Worm (Caenorhabditis elegans) whole organism, L4/young adult: ENCODE data around the gene F15E6.6.

Experiments used
- dao-5 ChIP-seq: sonication (generic microtip); optimal IDR thresholded peaks from 2 replicates; lab custom pipeline; 2016; ENCODE audit warnings: missing genotype, missing genetic modification characterization, moderate library complexity, missing compliant biosample characterization
- him-1 ChIP-seq: sonication (generic microtip); optimal IDR thresholded peaks from 2 replicates; lab custom pipeline; 2016; ENCODE audit warnings: missing genotype, missing genetic modification reagents, missing genetic modification characterization, missing compliant biosample characterization

DNA sequence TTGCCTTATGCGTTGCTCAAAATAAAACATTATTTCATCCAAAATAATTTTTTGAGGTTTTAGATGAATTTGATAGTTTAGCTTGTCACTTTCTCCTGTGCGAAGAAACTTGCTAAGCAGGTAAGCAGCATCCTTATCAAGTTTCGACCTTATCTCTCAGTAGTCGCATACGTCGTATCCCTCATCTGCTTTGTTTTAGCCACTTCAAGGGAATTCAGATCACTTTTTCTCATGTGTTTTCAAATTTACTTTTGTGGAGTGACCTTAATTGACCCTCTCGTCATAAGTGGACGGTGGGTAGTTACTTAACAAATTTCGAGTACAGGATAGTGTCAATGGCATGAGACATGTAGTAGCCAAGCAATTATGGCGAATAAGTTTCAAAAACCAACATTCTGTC lies 47.2 kb downstream of the F15E6.6 start:
- TF ChIP-seq him-1 (tag; lab: Kevin White, UChicago) (no peak), dao-5 (tag; lab: Kevin White, UChicago) (no peak)
